Worm (Caenorhabditis elegans) whole organism, L2 larva: ENCODE data around the gene ztf-28.
A peak's percentile ranks its signal among the peaks of the same experiment; 100 is the strongest.

Experiments
- C34F6.9 ChIP-seq: fragments of 150-350 bp; optimal IDR thresholded peaks from 2 replicates; lab custom pipeline; 2014; ENCODE audit warnings: missing biosample characterization, missing genetic modification characterization
- R02D3.7 ChIP-seq: fragments of 150-350 bp; optimal IDR thresholded peaks from 2 replicates; lab custom pipeline; 2014; ENCODE audit warnings: missing biosample characterization, missing genetic modification characterization
- Y55F3AM.14 ChIP-seq: fragments of 200-800 bp; sonication (Bioruptor generic); optimal IDR thresholded peaks from 2 replicates; lab custom pipeline; 2018; ENCODE audit warnings: mild to moderate bottlenecking, missing genetic modification characterization, missing compliant biosample characterization
- ZK546.5 ChIP-seq: sonication (generic microtip); optimal IDR thresholded peaks from 2 replicates; lab custom pipeline; 2017; ENCODE audit warnings: missing biosample characterization, missing genetic modification characterization
- ama-1 ChIP-seq: fragments of 150-350 bp; optimal IDR thresholded peaks from 2 replicates; lab custom pipeline; 2018; ENCODE audit warnings: inconsistent platforms
- blmp-1 ChIP-seq: sonication (generic microtip); optimal IDR thresholded peaks from 2 replicates; lab custom pipeline; 2017; ENCODE audit warnings: missing genetic modification characterization, mild to moderate bottlenecking, missing compliant biosample characterization, antibody characterized with exemption, moderate library complexity; ENCODE audit not compliant: insufficient read depth
- crh-2 ChIP-seq: sonication (generic microtip); optimal IDR thresholded peaks from 2 replicates; lab custom pipeline; 2017; ENCODE audit warnings: missing biosample characterization, missing genetic modification characterization
- dmd-4 ChIP-seq: sonication (generic microtip); optimal IDR thresholded peaks from 2 replicates; lab custom pipeline; 2017; ENCODE audit warnings: missing biosample characterization, missing genetic modification characterization
- elt-3 ChIP-seq: sonication (generic microtip); optimal IDR thresholded peaks from 2 replicates; lab custom pipeline; 2017; ENCODE audit warnings: missing biosample characterization, missing genetic modification characterization
- fos-1 ChIP-seq: fragments of 150-350 bp; optimal IDR thresholded peaks from 2 replicates; lab custom pipeline; 2014; ENCODE audit warnings: missing biosample characterization, missing genetic modification characterization
- gmeb-1 ChIP-seq: fragments of 150-350 bp; optimal IDR thresholded peaks from 2 replicates; lab custom pipeline; 2014; ENCODE audit warnings: missing biosample characterization, missing genetic modification characterization
- lin-13 ChIP-seq: fragments of 150-350 bp; optimal IDR thresholded peaks from 2 replicates; lab custom pipeline; 2014; ENCODE audit warnings: missing biosample characterization, missing genetic modification reagents, missing genetic modification characterization
- mab-5 ChIP-seq: fragments of 150-350 bp; optimal IDR thresholded peaks from 2 replicates; lab custom pipeline; 2014; ENCODE audit warnings: missing biosample characterization, missing genetic modification characterization
- mbf-1 ChIP-seq: sonication (generic microtip); optimal IDR thresholded peaks from 2 replicates; lab custom pipeline; 2017; ENCODE audit warnings: missing biosample characterization, missing genetic modification characterization
- nhr-10 ChIP-seq: sonication (generic microtip); optimal IDR thresholded peaks from 2 replicates; lab custom pipeline; 2017; ENCODE audit warnings: missing biosample characterization, missing genetic modification characterization
- nhr-11 ChIP-seq: fragments of 150-350 bp; optimal IDR thresholded peaks from 2 replicates; lab custom pipeline; 2014; ENCODE audit warnings: missing biosample characterization, missing genetic modification characterization
- nhr-12 ChIP-seq: fragments of 150-350 bp; optimal IDR thresholded peaks from 2 replicates; lab custom pipeline; 2014; ENCODE audit warnings: missing biosample characterization, missing genetic modification characterization
- nhr-129 ChIP-seq: fragments of 150-350 bp; optimal IDR thresholded peaks from 2 replicates; lab custom pipeline; 2014; ENCODE audit warnings: missing biosample characterization, missing genetic modification characterization
- nhr-21 ChIP-seq: fragments of 150-350 bp; optimal IDR thresholded peaks from 2 replicates; lab custom pipeline; 2014; ENCODE audit warnings: missing biosample characterization, missing genetic modification characterization
- nhr-23 ChIP-seq: fragments of 150-350 bp; optimal IDR thresholded peaks from 2 replicates; lab custom pipeline; 2014; ENCODE audit warnings: missing biosample characterization, missing genetic modification reagents, missing genetic modification characterization
- nhr-237 ChIP-seq: fragments of 150-350 bp; optimal IDR thresholded peaks from 2 replicates; lab custom pipeline; 2014; ENCODE audit warnings: missing biosample characterization, missing genetic modification characterization
- nhr-25 ChIP-seq: fragments of 150-350 bp; sonication (generic microtip); optimal IDR thresholded peaks from 3 replicates; lab custom pipeline; 2014; ENCODE audit warnings: missing biosample characterization, missing genetic modification characterization
- peb-1 ChIP-seq: fragments of 150-350 bp; optimal IDR thresholded peaks from 2 replicates; lab custom pipeline; 2014; ENCODE audit warnings: missing biosample characterization, missing genetic modification characterization
- sem-4 ChIP-seq: fragments of 150-350 bp; optimal IDR thresholded peaks from 2 replicates; lab custom pipeline; 2014; ENCODE audit warnings: missing biosample characterization, missing genetic modification reagents, missing genetic modification characterization
- skn-1 ChIP-seq: sonication (generic microtip); optimal IDR thresholded peaks from 2 replicates; lab custom pipeline; 2017; ENCODE audit warnings: missing biosample characterization, missing genetic modification characterization
- sma-3 ChIP-seq: sonication (generic microtip); optimal IDR thresholded peaks from 2 replicates; lab custom pipeline; 2016; ENCODE audit warnings: missing genetic modification reagents, missing genetic modification characterization, missing compliant biosample characterization
- sma-9 ChIP-seq, 2 experiments: fragments of 150-350 bp in 1 of 2; sonication (generic microtip) in 1 of 2; optimal IDR thresholded peaks; 2 replicates each; lab custom pipeline; 2014 to 2016; ENCODE audit warnings: missing genetic modification characterization in 2 of 2, mild to moderate bottlenecking in 1 of 2, missing biosample characterization in 1 of 2, missing compliant biosample characterization in 1 of 2, missing genetic modification reagents in 1 of 2, moderate library complexity in 1 of 2
- unc-39 ChIP-seq: fragments of 150-350 bp; optimal IDR thresholded peaks from 2 replicates; lab custom pipeline; 2014; ENCODE audit warnings: missing biosample characterization, missing genetic modification characterization
- unc-55 ChIP-seq: fragments of 150-350 bp; sonication (generic microtip); optimal IDR thresholded peaks from 3 replicates; lab custom pipeline; 2014; ENCODE audit warnings: missing biosample characterization, missing genetic modification reagents, missing genetic modification characterization
- zag-1 ChIP-seq: fragments of 150-350 bp; optimal IDR thresholded peaks from 2 replicates; lab custom pipeline; 2014; ENCODE audit warnings: missing biosample characterization, missing genetic modification characterization

The ztf-28 gene

ce11 chrV:2053509-2053908, 37.0 kb upstream of the ztf-28 start, which contains the start of gene comt-5:
comt-5 (minus strand) TSS chrV:2053609.
- TF ChIP-seq skn-1 (tag; lab: Kevin White, UChicago) = no peak
- no peak for TF ChIP-seq unc-55 (GFP tag; lab: Kevin White, UChicago)
- no peak for TF ChIP-seq mab-5 (tag; lab: Kevin White, UChicago)
- no peak for TF ChIP-seq zag-1 (tag; lab: Kevin White, UChicago)
- no peak for TF ChIP-seq nhr-12 (tag; lab: Kevin White, UChicago)
- TF ChIP-seq C34F6.9 (tag; lab: Kevin White, UChicago) = no peak
- TF ChIP-seq blmp-1 (tag; lab: Kevin White, UChicago) = no peak
- TF ChIP-seq nhr-10 (tag; lab: Kevin White, UChicago) = no peak
- no peak for TF ChIP-seq mbf-1
- no peak for TF ChIP-seq ama-1 (lab: Kevin White, UChicago)
- TF ChIP-seq lin-13 (GFP tag; lab: Kevin White, UChicago) = no peak

DNA sequence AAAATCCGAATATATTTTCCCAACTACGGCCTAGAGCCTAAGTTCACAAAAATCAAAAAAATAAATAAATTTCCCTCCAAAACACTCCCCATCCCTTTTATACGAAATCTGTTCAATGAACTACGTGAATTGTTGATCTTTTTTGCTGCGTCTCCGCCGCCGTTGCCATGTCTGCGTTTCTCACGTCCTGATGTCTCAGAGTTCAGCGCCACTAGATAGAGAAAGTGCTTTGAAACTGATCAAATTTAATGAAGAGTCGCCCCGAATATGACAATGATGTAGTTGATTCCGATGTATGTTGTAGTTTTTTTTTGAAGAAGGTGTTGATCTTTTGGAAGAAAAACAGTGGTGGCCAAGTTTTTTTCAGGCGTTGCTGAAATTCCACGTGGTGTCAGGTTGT, 36.2 kb upstream of the ztf-28 start:
- no peak for TF ChIP-seq nhr-23 (tag; lab: Kevin White, UChicago)
- no peak for TF ChIP-seq ama-1 (lab: Kevin White, UChicago)
- no peak for TF ChIP-seq ZK546.5 (tag; lab: Kevin White, UChicago)
- no peak for TF ChIP-seq blmp-1 (tag; lab: Kevin White, UChicago)
- no peak for TF ChIP-seq nhr-12 (tag; lab: Kevin White, UChicago)
- TF ChIP-seq nhr-11 (tag; lab: Kevin White, UChicago) = no peak

DNA sequence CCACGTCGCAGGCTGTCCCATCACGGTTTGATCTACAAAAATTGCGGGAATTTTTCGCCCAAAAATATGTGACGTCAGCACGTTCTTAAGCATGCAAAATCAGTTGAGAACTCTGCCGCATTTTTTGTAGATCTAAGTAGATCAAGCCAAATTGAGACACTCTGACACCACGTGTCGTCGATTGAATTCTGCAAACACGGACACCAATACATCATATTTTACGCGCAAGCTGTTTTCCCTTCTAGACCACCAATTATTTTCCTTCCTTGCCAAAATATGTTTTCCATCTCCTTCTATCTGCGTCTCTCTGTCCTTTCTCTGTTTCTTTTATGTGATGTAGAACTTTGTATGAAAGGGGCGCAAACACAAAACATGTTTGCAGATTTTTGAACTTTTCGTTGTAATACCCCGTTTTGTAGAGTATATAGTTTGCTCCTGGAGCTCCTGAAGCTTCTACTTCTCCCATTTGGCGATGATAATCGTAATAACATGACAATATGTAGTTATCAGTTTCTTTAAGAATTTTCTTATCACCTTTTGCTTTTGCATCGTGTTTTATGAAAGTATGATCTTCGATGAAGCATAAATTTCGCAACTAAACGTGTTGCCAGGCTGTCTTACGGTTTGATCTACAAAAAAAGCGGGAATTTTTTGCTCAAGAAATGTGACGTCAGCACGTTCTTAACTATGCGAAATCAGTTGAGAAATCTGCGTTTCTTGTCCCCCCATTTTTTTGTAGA, 34.5 kb upstream of the ztf-28 start:
- TF ChIP-seq R02D3.7 (no peak), C34F6.9 (tag; lab: Kevin White, UChicago) (peak; percentile 5), Y55F3AM.14 (GFP tag; lab: Kevin White, UChicago) (no peak), crh-2 (no peak), nhr-10 (tag; lab: Kevin White, UChicago) (no peak), sma-3 (no peak), gmeb-1 (tag; lab: Kevin White, UChicago) (no peak), peb-1 (no peak), nhr-21 (no peak), dmd-4 (no peak), sma-9 (GFP tag; optimal IDR thresholded peaks at IDR 0.05; lab: Kevin White, UChicago) (peak; percentile 23), sma-9 (tag; optimal IDR thresholded peaks at IDR 0.05; lab: Kevin White, UChicago) (no peak), nhr-23 (tag; lab: Kevin White, UChicago) (no peak), fos-1 (tag; lab: Kevin White, UChicago) (peak; percentile 53)

DNA sequence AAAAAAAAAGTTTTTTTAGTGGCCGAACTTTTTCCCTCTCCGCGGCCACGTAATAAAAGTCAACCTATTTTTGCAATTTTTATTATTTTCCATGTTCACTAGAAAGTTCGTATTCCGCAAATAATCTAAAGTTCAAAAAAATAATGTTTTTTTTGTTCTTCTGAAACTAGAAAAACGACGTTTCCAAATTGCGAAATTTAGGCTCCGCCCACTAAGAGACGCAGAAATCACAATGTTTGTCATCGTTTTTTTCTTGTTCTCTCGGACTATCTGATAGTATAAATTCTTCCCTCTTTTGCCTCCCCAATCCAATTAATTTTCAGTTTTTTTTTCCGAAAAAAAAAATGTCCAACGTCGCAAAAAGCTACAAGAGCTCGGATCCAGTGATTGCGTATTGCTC, 33.1 kb upstream of the ztf-28 start, which contains the start of gene comt-3:
comt-3 (plus strand) TSS at position 214 of the 400 bp plus-strand sequence.
- TF ChIP-seq nhr-21 = no peak
- TF ChIP-seq skn-1 (tag; lab: Kevin White, UChicago) = peak; percentile 58
- TF ChIP-seq unc-55 (GFP tag; lab: Kevin White, UChicago) = peak; percentile 41
- TF ChIP-seq Y55F3AM.14 (GFP tag; lab: Kevin White, UChicago) = no peak

ce11 chrV:2066780-2067179, 23.7 kb upstream of the ztf-28 start, which contains the start of gene nhr-86:
nhr-86 (minus strand) TSS chrV:2066850.
- TF ChIP-seq blmp-1 (tag; lab: Kevin White, UChicago) (no peak), R02D3.7 (no peak), sem-4 (tag; lab: Kevin White, UChicago) (no peak), sma-3 (no peak), unc-55 (GFP tag; lab: Kevin White, UChicago) (no peak), unc-39 (tag; lab: Kevin White, UChicago) (no peak), sma-9 (GFP tag; optimal IDR thresholded peaks at IDR 0.05; lab: Kevin White, UChicago) (no peak), sma-9 (tag; optimal IDR thresholded peaks at IDR 0.05; lab: Kevin White, UChicago) (no peak), nhr-21 (no peak), nhr-237 (tag; lab: Kevin White, UChicago) (no peak), elt-3 (tag; lab: Kevin White, UChicago) (no peak), fos-1 (tag; lab: Kevin White, UChicago) (peak; percentile 30), crh-2 (peak; percentile 8), nhr-12 (tag; lab: Kevin White, UChicago) (no peak), gmeb-1 (tag; lab: Kevin White, UChicago) (peak; percentile 2), C34F6.9 (tag; lab: Kevin White, UChicago) (no peak), nhr-129 (tag; lab: Kevin White, UChicago) (peak; percentile 28), ama-1 (lab: Kevin White, UChicago) (peak; percentile 5), nhr-23 (tag; lab: Kevin White, UChicago) (no peak), nhr-25 (no peak)
